Fruit fly (Drosophila melanogaster): ENCODE results near the gene Acp95EF.

Gene Acp95EF

DNA sequence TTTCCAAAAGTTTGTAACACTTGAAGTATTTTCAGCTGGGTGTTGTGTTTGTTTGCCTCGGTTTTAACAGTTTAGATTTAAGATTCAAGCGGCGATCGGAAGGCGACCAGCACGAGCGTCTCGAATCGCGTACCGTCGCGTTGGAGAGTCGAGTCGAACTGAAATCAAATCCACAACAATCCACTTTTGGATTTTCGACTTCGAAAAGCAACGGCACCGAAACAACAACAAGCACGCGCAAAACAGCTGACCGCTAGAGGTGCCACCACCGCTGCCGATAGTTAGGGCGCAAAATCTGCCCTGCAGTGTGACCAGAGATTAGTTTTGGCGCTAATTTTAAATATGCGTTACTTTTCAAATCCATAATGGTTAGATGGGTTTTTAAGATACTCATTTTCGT, 42.3 kb downstream of the Acp95EF start, which contains the start of gene jar (continued):
- TF ChIP-seq Bdp1 (GFP tag; optimal IDR thresholded peaks at IDR 0.05) (peak; percentile 64), Doc3 (GFP tag; IDR thresholded peaks at IDR 0.05; ENCODE audit: partially characterized antibody) (peak; percentile 80), trem (tag; optimal IDR thresholded peaks at IDR 0.05) (peak; percentile 84), ewg (GFP tag; optimal IDR thresholded peaks at IDR 0.05) (peak; percentile 47), lmd (GFP tag; IDR thresholded peaks at IDR 0.05) (0 out of 2 replicates have a peak, but pooled peaks have one; percentile 9), D19A (tag; optimal IDR thresholded peaks at IDR 0.05) (peak; percentile 34), Asciz (GFP tag; optimal IDR thresholded peaks at IDR 0.05) (peak; percentile 45), aop (GFP tag; IDR thresholded peaks at IDR 0.05) (no peak), crol (GFP tag; IDR thresholded peaks at IDR 0.05) (0 out of 2 replicates have a peak, but pooled peaks have one; percentile 9), CG10979 (tag; optimal IDR thresholded peaks at IDR 0.05) (peak; percentile 35), HmgD (GFP tag; optimal IDR thresholded peaks at IDR 0.05) (peak; percentile 28), Taf1 (GFP tag; IDR thresholded peaks at IDR 0.05) (no peak), CG10209 (GFP tag; optimal IDR thresholded peaks at IDR 0.05) (peak; percentile 47), CG3995 (GFP tag; optimal IDR thresholded peaks at IDR 0.05) (peak; percentile 51), CG14014 (GFP tag; IDR thresholded peaks at IDR 0.05) (peak; percentile 33; the same call in 1 of the 2 replicates), CG18599 (GFP tag; optimal IDR thresholded peaks at IDR 0.05) (peak; percentile 1), jumu (GFP tag; optimal IDR thresholded peaks at IDR 0.05) (no peak), CG3847 (GFP tag; IDR thresholded peaks at IDR 0.05) (peak; percentile 65), Aef1 (GFP tag; IDR thresholded peaks at IDR 0.05) (peak; percentile 86), Mes4 (GFP tag; optimal IDR thresholded peaks at IDR 0.05) (no peak), CG9817 (tag; optimal IDR thresholded peaks at IDR 0.05) (no peak), CG14667 (GFP tag; IDR thresholded peaks at IDR 0.05) (no peak), CG8765 (GFP tag; IDR thresholded peaks at IDR 0.05) (peak; percentile 40; the same call in 1 of the 2 replicates), CG2875 (GFP tag; optimal IDR thresholded peaks at IDR 0.05) (no peak), CG2678 (tag; optimal IDR thresholded peaks at IDR 0.05) (peak; percentile 34), sug (tag; optimal IDR thresholded peaks at IDR 0.05) (peak; percentile 38), CG18764 (GFP tag; optimal IDR thresholded peaks at IDR 0.05) (peak; percentile 70), wor (GFP tag; IDR thresholded peaks at IDR 0.05) (no peak), YL-1 (GFP tag; optimal IDR thresholded peaks at IDR 0.05) (peak; percentile 15), Dll (GFP tag; IDR thresholded peaks at IDR 0.05; ENCODE audit: partially characterized antibody) (peak; percentile 92), CG10267 (tag; optimal IDR thresholded peaks at IDR 0.05) (peak; percentile 78), Deaf1 (tag; optimal IDR thresholded peaks at IDR 0.05) (peak; percentile 61), CG11696 (GFP tag; IDR thresholded peaks at IDR 0.05) (peak; percentile 21; the same call in 1 of the 2 replicates), CG9876 (GFP tag; optimal IDR thresholded peaks at IDR 0.05) (no peak), HHEX (GFP tag; optimal IDR thresholded peaks at IDR 0.05) (peak; percentile 28), oc (tag; optimal IDR thresholded peaks at IDR 0.05) (peak; percentile 49), HLH3B (GFP tag; IDR thresholded peaks at IDR 0.05) (peak; percentile 9; the same call in 1 of the 2 replicates), Eip74EF (GFP tag; optimal IDR thresholded peaks at IDR 0.05) (peak in 1 of 2 experiments; percentile 60), pzg (GFP tag; optimal IDR thresholded peaks at IDR 0.05) (peak; percentile 97), Ets97D (GFP tag; optimal IDR thresholded peaks at IDR 0.05) (peak; percentile 75), lola (GFP tag; optimal IDR thresholded peaks at IDR 0.05) (no peak), Oaz (GFP tag; IDR thresholded peaks at IDR 0.05) (peak; percentile 41; the same call in 1 of the 2 replicates), ranshi (GFP tag; IDR thresholded peaks at IDR 0.05) (peak; percentile 25; the same call in 1 of the 2 replicates), CG13287 (GFP tag; IDR thresholded peaks at IDR 0.05; ENCODE audit: partially characterized antibody) (peak; percentile 95), grau (tag; optimal IDR thresholded peaks at IDR 0.05) (peak; percentile 43), Sry-δ (GFP tag; optimal IDR thresholded peaks at IDR 0.05) (peak; percentile 98), mam (GFP tag; optimal IDR thresholded peaks at IDR 0.05) (no peak), wdn (GFP tag; IDR thresholded peaks at IDR 0.05) (no peak), Hmr (GFP tag; optimal IDR thresholded peaks at IDR 0.05) (peak; percentile 59), CG2199 (GFP tag; IDR thresholded peaks at IDR 0.05) (0 out of 3 replicates have a peak, but pooled peaks have one; percentile 67)

All from whole organism, embryonic.